Worm (Caenorhabditis elegans) whole organism, midembryonic: ENCODE data around the gene flp-32.

Experiments
- T22C8.4 ChIP-seq: fragments of 200-800 bp; sonication (Bioruptor generic); IDR thresholded peaks from 2 replicates; pipeline ENCODE4 v1.3.6; 2022; ENCODE audit warnings: missing genetic modification characterization, missing compliant biosample characterization
- cog-1 ChIP-seq: sonication (generic microtip); optimal IDR thresholded peaks from 2 replicates; lab custom pipeline; 2016; ENCODE audit warnings: missing genetic modification characterization, missing compliant biosample characterization
- flt-1 ChIP-seq: fragments of 200-800 bp; sonication (Bioruptor generic); IDR thresholded peaks from 2 replicates; pipeline ENCODE4 v1.3.6; 2022; ENCODE audit warnings: missing genetic modification characterization, missing compliant biosample characterization
- klf-2 ChIP-seq: fragments of 200-800 bp; sonication (Bioruptor generic); conservative IDR thresholded peaks from 2 replicates; pipeline ENCODE4 v1.3.6; 2022; ENCODE audit warnings: missing genetic modification reagents, missing genetic modification characterization, missing compliant biosample characterization
- med-1 ChIP-seq: sonication (generic microtip); optimal IDR thresholded peaks from 2 replicates; lab custom pipeline; 2017; ENCODE audit warnings: missing genetic modification characterization, mild to moderate bottlenecking, missing compliant biosample characterization, antibody characterized with exemption, missing genetic modification reagents; ENCODE audit not compliant: insufficient read depth
- ref-1 ChIP-seq: fragments of 200-800 bp; sonication (Bioruptor generic); conservative IDR thresholded peaks from 2 replicates; pipeline ENCODE4 v1.3.6; 2022; ENCODE audit warnings: missing genetic modification reagents, missing genetic modification characterization, missing compliant biosample characterization
- tab-1 ChIP-seq: fragments of 200-800 bp; sonication (Bioruptor generic); IDR thresholded peaks from 2 replicates; pipeline ENCODE4 v1.3.6; 2022; ENCODE audit warnings: missing genetic modification characterization, missing compliant biosample characterization
- ztf-29 ChIP-seq: fragments of 200-800 bp; sonication (Bioruptor generic); IDR thresholded peaks from 2 replicates; pipeline ENCODE4 v1.3.6; 2022; ENCODE audit warnings: missing genetic modification reagents, missing genetic modification characterization, missing compliant biosample characterization

DNA sequence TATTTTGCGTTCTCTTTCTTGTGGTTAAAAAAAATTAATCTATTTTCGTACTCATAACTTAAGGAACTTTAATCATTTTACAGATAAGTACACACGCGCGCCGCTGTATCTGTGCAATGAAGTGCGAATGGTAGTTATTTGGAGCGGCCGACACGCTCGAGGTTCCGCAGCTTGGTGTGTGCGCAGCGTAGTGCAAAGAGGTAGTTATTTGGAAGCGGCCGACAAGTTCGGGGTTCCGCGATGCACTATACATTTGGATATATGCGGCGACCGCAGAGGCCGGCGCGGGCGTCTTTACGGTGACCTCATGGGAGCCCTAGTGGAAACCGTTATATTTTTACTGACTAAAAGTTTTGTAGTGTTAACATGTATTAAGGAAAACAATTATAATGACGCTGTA lies 40.9 kb upstream of the flp-32 start:
- no peak for TF ChIP-seq tab-1
- no peak for TF ChIP-seq ztf-29 (GFP tag; lab: Robert Waterston, UW)
- no peak for TF ChIP-seq cog-1 (tag; lab: Kevin White, UChicago)
- no peak for TF ChIP-seq flt-1
- no peak for TF ChIP-seq klf-2 (GFP tag; lab: Robert Waterston, UW)
- TF ChIP-seq med-1 (GFP tag; lab: Kevin White, UChicago), result no peak
- TF ChIP-seq ref-1, result no peak
- TF ChIP-seq T22C8.4 (GFP tag; lab: Robert Waterston, UW), result no peak
